Worm (Caenorhabditis elegans) whole organism, L4 larva: ENCODE measurements around the gene F39G3.4.

ENCODE experiments used
- F10B5.3 ChIP-seq: sonication (generic microtip); optimal IDR thresholded peaks from 2 replicates; lab custom pipeline; 2016; ENCODE audit warnings: mild to moderate bottlenecking, missing genetic modification characterization, missing compliant biosample characterization
- T26A8.4 ChIP-seq: fragments of 200-800 bp; sonication (Bioruptor generic); IDR thresholded peaks from 2 replicates; pipeline ENCODE4 v1.3.6; 2022; ENCODE audit warnings: missing genetic modification characterization, missing compliant biosample characterization
- aha-1 ChIP-seq: fragments of 150-350 bp; peaks from one replicate; lab custom pipeline; 2014; ENCODE audit warnings: missing biosample characterization, missing genetic modification characterization
- ceh-32 ChIP-seq: sonication (generic microtip); optimal IDR thresholded peaks from 2 replicates; lab custom pipeline; 2016; ENCODE audit warnings: mild to moderate bottlenecking, missing genetic modification characterization, missing compliant biosample characterization; ENCODE audit not compliant: poor library complexity
- daf-16 ChIP-seq, 3 experiments: sonication (generic microtip); optimal IDR thresholded peaks; 2 replicates each; lab custom pipeline; 2016 to 2017; ENCODE audit warnings: missing genetic modification characterization in 3 of 3, missing genetic modification reagents in 3 of 3, mild to moderate bottlenecking in 2 of 3, missing compliant biosample characterization in 2 of 3, missing biosample characterization in 1 of 3, moderate library complexity in 1 of 3
- dmd-6 ChIP-seq: fragments of 200-800 bp; sonication (Bioruptor generic); IDR thresholded peaks from 2 replicates; pipeline ENCODE4 v1.3.6; 2022; ENCODE audit warnings: missing genetic modification reagents, missing genetic modification characterization, missing compliant biosample characterization
- dpl-1 ChIP-seq: fragments of 150-350 bp; optimal IDR thresholded peaks from 2 replicates; lab custom pipeline; 2014; ENCODE audit warnings: missing biosample characterization, missing genetic modification reagents, missing genetic modification characterization
- dve-1 ChIP-seq: sonication (generic microtip); optimal IDR thresholded peaks from 2 replicates; lab custom pipeline; 2017; ENCODE audit warnings: antibody characterized with exemption, mild to moderate bottlenecking, missing genetic modification characterization, missing compliant biosample characterization; ENCODE audit not compliant: insufficient read depth
- egl-43 ChIP-seq: fragments of 200-800 bp; sonication (Bioruptor generic); IDR thresholded peaks from 2 replicates; pipeline ENCODE4 v1.3.6; 2022; ENCODE audit warnings: missing genetic modification reagents, missing genetic modification characterization, missing compliant biosample characterization
- hlh-11 ChIP-seq: fragments of 200-800 bp; sonication (Bioruptor generic); optimal IDR thresholded peaks from 2 replicates; lab custom pipeline; 2018; ENCODE audit warnings: mild to moderate bottlenecking, missing genetic modification characterization, missing compliant biosample characterization
- hmg-1.1 ChIP-seq: fragments of 200-800 bp; sonication (Bioruptor generic); IDR thresholded peaks from 2 replicates; pipeline ENCODE4 v1.3.6; 2022; ENCODE audit warnings: missing genetic modification reagents, missing genetic modification characterization, missing compliant biosample characterization
- lin-39 ChIP-seq: fragments of 150-350 bp; optimal IDR thresholded peaks from 2 replicates; lab custom pipeline; 2014; ENCODE audit warnings: missing biosample characterization, missing genetic modification reagents, missing genetic modification characterization
- lsy-2 ChIP-seq, 2 experiments: fragments of 150-350 bp in 1 of 2; sonication (generic microtip) in 1 of 2; optimal IDR thresholded peaks; 2 replicates each; lab custom pipeline; 2014 to 2017; ENCODE audit warnings: missing biosample characterization in 2 of 2, missing genetic modification characterization in 2 of 2
- mdl-1 ChIP-seq, 2 experiments: fragments of 150-350 bp in 1 of 2; sonication (generic microtip) in 1 of 2; optimal IDR thresholded peaks; 2 replicates each; lab custom pipeline; 2014 to 2017; ENCODE audit warnings: missing biosample characterization in 2 of 2, missing genetic modification characterization in 2 of 2
- mes-2 ChIP-seq: sonication (generic microtip); optimal IDR thresholded peaks from 2 replicates; lab custom pipeline; 2016; ENCODE audit warnings: missing genotype, mild to moderate bottlenecking, missing genetic modification characterization, missing compliant biosample characterization; ENCODE audit not compliant: poor library complexity, severe bottlenecking
- mxl-3 ChIP-seq: fragments of 200-800 bp; sonication (Bioruptor generic); optimal IDR thresholded peaks from 2 replicates; lab custom pipeline; 2018; ENCODE audit warnings: mild to moderate bottlenecking, missing genetic modification characterization, missing compliant biosample characterization
- nhr-25 ChIP-seq: sonication (generic microtip); optimal IDR thresholded peaks from 2 replicates; lab custom pipeline; 2017; ENCODE audit warnings: missing genetic modification characterization, mild to moderate bottlenecking, missing compliant biosample characterization, antibody characterized with exemption, moderate library complexity, borderline replicate concordance; ENCODE audit not compliant: insufficient read depth
- nhr-28 ChIP-seq: fragments of 150-350 bp; optimal IDR thresholded peaks from 2 replicates; lab custom pipeline; 2014; ENCODE audit warnings: missing biosample characterization, missing genetic modification characterization
- nhr-42 ChIP-seq: fragments of 200-800 bp; sonication (Bioruptor generic); IDR thresholded peaks from 2 replicates; pipeline ENCODE4 v1.3.6; 2022; ENCODE audit warnings: missing genetic modification characterization, missing compliant biosample characterization
- nhr-6 ChIP-seq: fragments of 150-350 bp; optimal IDR thresholded peaks from 2 replicates; lab custom pipeline; 2014; ENCODE audit warnings: missing biosample characterization, missing genetic modification characterization
- php-3 ChIP-seq: fragments of 200-800 bp; sonication (Bioruptor generic); IDR thresholded peaks from 2 replicates; pipeline ENCODE4 v1.3.6; 2022; ENCODE audit warnings: missing genetic modification reagents, missing genetic modification characterization, missing compliant biosample characterization
- pqm-1 ChIP-seq: sonication (generic microtip); optimal IDR thresholded peaks from 2 replicates; lab custom pipeline; 2017; ENCODE audit warnings: missing biosample characterization, missing genetic modification characterization
- rbr-2 ChIP-seq: sonication (generic microtip); optimal IDR thresholded peaks from 2 replicates; lab custom pipeline; 2016; ENCODE audit warnings: missing genotype, missing genetic modification characterization, missing compliant biosample characterization
- saeg-2 ChIP-seq: fragments of 200-800 bp; sonication (Bioruptor generic); IDR thresholded peaks from 2 replicates; pipeline ENCODE4 v1.3.6; 2022; ENCODE audit warnings: missing genetic modification reagents, missing genetic modification characterization, missing compliant biosample characterization
- sdz-12 ChIP-seq: fragments of 200-800 bp; sonication (Bioruptor generic); optimal IDR thresholded peaks from 2 replicates; lab custom pipeline; 2018; ENCODE audit warnings: mild to moderate bottlenecking, missing genetic modification characterization, missing compliant biosample characterization
- skn-1 ChIP-seq: fragments of 150-350 bp; optimal IDR thresholded peaks from 2 replicates; lab custom pipeline; 2014; ENCODE audit warnings: missing biosample characterization, missing genetic modification characterization
- snpc-4 ChIP-seq: fragments of 150-350 bp; optimal IDR thresholded peaks from 2 replicates; lab custom pipeline; 2014; ENCODE audit warnings: missing biosample characterization, missing genetic modification characterization
- unc-62 ChIP-seq, 3 experiments: fragments of 150-350 bp in 1 of 3; sonication (generic microtip); optimal IDR thresholded peaks in 2 of 3; peaks in 1 of 3; 1 replicate in 1 of 3; 2 replicates in 2 of 3; lab custom pipeline; 2014 to 2017; ENCODE audit warnings: missing biosample characterization in 3 of 3, missing genetic modification characterization in 3 of 3, missing genetic modification reagents in 3 of 3, missing genotype in 1 of 3
- vab-7 ChIP-seq: fragments of 200-800 bp; sonication (Bioruptor generic); IDR thresholded peaks from 2 replicates; pipeline ENCODE4 v1.3.6; 2022; ENCODE audit warnings: missing genetic modification reagents, missing genetic modification characterization, missing compliant biosample characterization
- zip-11 ChIP-seq: fragments of 200-800 bp; sonication (Bioruptor generic); IDR thresholded peaks from 2 replicates; pipeline ENCODE4 v1.3.6; 2022; ENCODE audit warnings: missing genetic modification characterization, missing compliant biosample characterization
- ztf-11 ChIP-seq: fragments of 150-350 bp; optimal IDR thresholded peaks from 2 replicates; lab custom pipeline; 2014; ENCODE audit warnings: missing biosample characterization, missing genetic modification characterization

The F39G3.4 gene

DNA sequence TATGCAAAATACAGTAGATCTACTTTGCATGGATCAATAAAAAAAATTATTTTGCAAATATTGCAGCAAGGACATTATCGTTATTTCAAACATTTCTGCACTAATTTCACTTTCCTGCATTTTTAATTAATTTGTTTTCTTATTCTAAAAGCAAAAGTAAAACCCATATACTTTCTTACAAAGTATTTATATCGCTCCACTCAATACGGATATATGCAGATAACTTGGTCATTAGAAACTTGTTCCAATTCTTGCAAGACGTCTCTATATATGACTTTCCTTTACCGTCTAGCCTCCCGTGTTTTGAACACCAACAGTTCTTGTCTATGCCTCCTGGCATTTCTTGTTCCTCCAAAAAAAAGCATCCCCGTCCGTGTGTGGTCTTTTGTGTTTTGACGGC, 14.1 kb upstream of the F39G3.4 start, which contains the start of gene oac-24:
oac-24 (plus strand) TSS at position 301 of the 400 bp plus-strand sequence.
- TF ChIP-seq snpc-4 (tag; lab: Kevin White, UChicago) (no peak), dpl-1 (GFP tag; lab: Kevin White, UChicago) (no peak), saeg-2 (GFP tag; lab: Robert Waterston, UW) (no peak), F10B5.3 (no peak), mes-2 (tag; lab: Kevin White, UChicago) (no peak)

DNA sequence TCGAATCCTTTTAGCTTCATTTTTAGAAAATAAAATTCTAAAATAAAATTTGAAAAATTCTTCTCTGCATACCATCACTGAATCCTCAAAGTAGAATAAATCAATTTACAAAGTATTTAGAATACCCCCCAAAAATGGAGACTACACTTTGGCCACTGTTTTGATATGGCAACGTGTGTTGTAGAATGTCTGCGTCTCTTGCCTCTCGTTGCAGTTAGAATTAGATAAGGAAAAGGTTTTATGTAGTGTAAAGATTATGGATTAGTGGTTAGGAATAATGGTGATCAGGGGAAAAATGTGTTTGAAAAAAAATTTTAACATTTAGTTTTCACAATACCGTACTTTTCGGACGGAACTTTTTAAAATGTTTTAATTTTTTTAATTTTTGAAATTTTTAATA, 4.6 kb upstream of the F39G3.4 start, which contains the start of gene prx-6:
prx-6 (minus strand) TSS at position 129 of the 400 bp plus-strand sequence.
- TF ChIP-seq mxl-3 (GFP tag; lab: Kevin White, UChicago) (peak; percentile 30), nhr-28 (peak; percentile 92), pqm-1 (tag; lab: Kevin White, UChicago) (peak; percentile 56), dmd-6 (GFP tag; lab: Robert Waterston, UW) (peak; percentile 50), dve-1 (tag; lab: Kevin White, UChicago) (peak; percentile 75), mdl-1 (tag; optimal IDR thresholded peaks at IDR 0.05; lab: Kevin White, UChicago) (peak in 1 of 2 experiments; percentile 29), aha-1 (tag; lab: Kevin White, UChicago) (peak; percentile 61), php-3 (GFP tag; lab: Robert Waterston, UW) (no peak), skn-1 (tag; lab: Kevin White, UChicago) (no peak), daf-16 (GFP tag; optimal IDR thresholded peaks at IDR 0.05; lab: Kevin White, UChicago) (no peak), daf-16 (tag; optimal IDR thresholded peaks at IDR 0.05; lab: Kevin White, UChicago) (peak; percentile 35)

DNA sequence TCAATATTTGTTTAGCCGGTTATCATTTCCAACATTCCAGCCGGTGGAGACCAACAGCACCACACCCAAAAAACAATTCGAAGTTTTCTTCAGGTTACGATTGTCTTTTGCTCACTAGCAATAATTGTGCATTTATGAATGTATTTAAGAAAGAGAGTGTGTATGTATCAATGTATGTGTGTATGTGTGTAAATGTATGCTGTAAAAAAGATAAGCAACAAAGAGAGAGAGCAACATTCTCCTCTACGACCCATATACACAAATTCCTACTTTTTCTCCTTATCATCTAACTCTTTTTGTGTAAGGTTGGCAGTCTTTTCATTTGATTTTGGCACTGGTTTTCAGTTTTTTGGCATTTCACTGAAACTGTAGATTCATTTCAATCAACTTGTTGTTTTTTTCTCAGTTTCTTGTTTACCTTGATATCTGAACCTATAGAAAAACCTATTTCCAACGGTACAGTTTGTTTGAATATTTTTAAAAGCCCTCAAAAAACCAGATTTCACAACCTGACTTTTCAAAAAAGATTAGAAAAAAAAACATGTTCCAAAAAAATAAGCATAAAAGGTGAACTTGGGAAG, 3.6 kb upstream of the F39G3.4 start:
- TF ChIP-seq nhr-28 (peak; percentile 88), dmd-6 (GFP tag; lab: Robert Waterston, UW) (peak; percentile 47), pqm-1 (tag; lab: Kevin White, UChicago) (peak; percentile 97), nhr-42 (GFP tag; lab: Robert Waterston, UW) (no peak), nhr-25 (tag; lab: Kevin White, UChicago) (no peak), hlh-11 (tag; lab: Kevin White, UChicago) (peak; percentile 50), daf-16 (GFP tag; optimal IDR thresholded peaks at IDR 0.05; lab: Kevin White, UChicago) (no peak), daf-16 (tag; optimal IDR thresholded peaks at IDR 0.05; lab: Kevin White, UChicago) (peak; percentile 79), sdz-12 (GFP tag; lab: Kevin White, UChicago) (no peak), nhr-6 (peak; percentile 2), lsy-2 (tag; optimal IDR thresholded peaks at IDR 0.05; lab: Kevin White, UChicago) (no peak), dve-1 (tag; lab: Kevin White, UChicago) (peak; percentile 21), vab-7 (GFP tag; lab: Robert Waterston, UW) (no peak), unc-62 (GFP tag; optimal IDR thresholded peaks at IDR 0.05 in 1 of 2; lab: Kevin White, UChicago) (peak in 1 of 2 experiments; percentile 97), unc-62 (tag; optimal IDR thresholded peaks at IDR 0.05; lab: Kevin White, UChicago) (no peak)

DNA sequence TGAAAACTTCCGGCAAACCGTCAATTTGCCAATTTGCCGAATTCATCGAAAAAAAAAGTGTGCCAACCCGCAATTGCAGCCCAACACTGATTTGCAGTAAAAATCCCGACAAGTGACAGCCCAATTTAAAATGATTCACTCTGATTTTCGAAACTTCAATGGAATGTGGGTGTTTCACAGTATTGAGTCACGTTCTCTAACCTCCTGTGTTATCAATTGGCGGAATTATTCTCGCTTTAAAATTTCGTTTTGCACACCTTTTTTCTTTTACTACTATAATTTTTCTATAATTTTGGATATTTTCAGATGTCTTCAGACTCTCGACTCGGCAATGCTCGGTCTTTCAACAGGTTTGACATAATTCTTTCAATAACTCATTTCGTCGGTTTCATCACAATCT, 2.2 kb upstream of the F39G3.4 start, which contains the start of gene F39G3.5:
F39G3.5 (plus strand) TSS at position 301 of the 400 bp plus-strand sequence.
- TF ChIP-seq dmd-6 (GFP tag; lab: Robert Waterston, UW) (no peak), T26A8.4 (GFP tag; lab: Robert Waterston, UW) (no peak), hmg-1.1 (GFP tag; lab: Robert Waterston, UW) (no peak), zip-11 (GFP tag; lab: Robert Waterston, UW) (no peak), dve-1 (tag; lab: Kevin White, UChicago) (no peak), egl-43 (GFP tag; lab: Robert Waterston, UW) (no peak), lin-39 (tag; lab: Kevin White, UChicago) (no peak), rbr-2 (no peak), ceh-32 (tag; lab: Kevin White, UChicago) (no peak), ztf-11 (tag; lab: Kevin White, UChicago) (no peak)
